Fruit fly (Drosophila melanogaster) whole organism, embryonic: Measurements from ENCODE around the gene CG10581.

Experiments
- B-H1 ChIP-seq: fragments of 200-800 bp; sonication (Bioruptor generic); IDR thresholded peaks from 3 replicates; pipeline ENCODE4 v1.3.6; 2022; ENCODE audit warnings: missing biosample characterization, missing genetic modification characterization
- CG10209 ChIP-seq: fragments of 200-800 bp; sonication (Bioruptor generic); optimal IDR thresholded peaks from 3 replicates; lab custom pipeline; 2017; ENCODE audit warnings: missing biosample characterization, mild to moderate bottlenecking, missing genetic modification characterization, missing genetic modification reagents
- CG10979 ChIP-seq: fragments of 200-800 bp; sonication (Bioruptor generic); optimal IDR thresholded peaks from 2 replicates; lab custom pipeline; 2018; ENCODE audit warnings: missing biosample characterization, mild to moderate bottlenecking, missing genetic modification characterization, moderate library complexity
- CG12071 ChIP-seq: fragments of 200-800 bp; sonication (Bioruptor generic); optimal IDR thresholded peaks from 3 replicates; lab custom pipeline; 2018; ENCODE audit warnings: missing biosample characterization, mild to moderate bottlenecking, missing genetic modification characterization
- CG12155 ChIP-seq: fragments of 200-800 bp; sonication (Bioruptor generic); optimal IDR thresholded peaks from 3 replicates; lab custom pipeline; 2016; ENCODE audit warnings: missing biosample characterization, missing genetic modification characterization
- CG12299 ChIP-seq: fragments of 200-800 bp; sonication (Bioruptor generic); optimal IDR thresholded peaks from 2 replicates; lab custom pipeline; 2018; ENCODE audit warnings: missing biosample characterization, mild to moderate bottlenecking, missing genetic modification characterization
- CG13296 ChIP-seq: fragments of 200-800 bp; sonication (Bioruptor generic); optimal IDR thresholded peaks from 3 replicates; lab custom pipeline; 2018; ENCODE audit warnings: missing biosample characterization, mild to moderate bottlenecking, missing genetic modification characterization
- CG13424 ChIP-seq: fragments of 200-800 bp; sonication (Bioruptor generic); optimal IDR thresholded peaks from 2 replicates; lab custom pipeline; 2019; ENCODE audit warnings: missing biosample characterization, mild to moderate bottlenecking, missing genetic modification characterization, moderate library complexity
- CG15514 ChIP-seq: fragments of 200-800 bp; sonication (Bioruptor generic); optimal IDR thresholded peaks from 3 replicates; lab custom pipeline; 2017; ENCODE audit warnings: missing biosample characterization, missing genetic modification characterization, mild to moderate bottlenecking, moderate library complexity, missing genetic modification reagents
- CG17612 ChIP-seq: fragments of 200-800 bp; sonication (Bioruptor generic); IDR thresholded peaks from 2 replicates; pipeline ENCODE4 v1.3.6; 2022; ENCODE audit warnings: missing biosample characterization, missing genetic modification characterization
- CG34376 ChIP-seq: fragments of 200-800 bp; sonication (Bioruptor generic); optimal IDR thresholded peaks from 2 replicates; lab custom pipeline; 2018; ENCODE audit warnings: missing biosample characterization, mild to moderate bottlenecking, missing genetic modification characterization
- CG3838 ChIP-seq: fragments of 200-800 bp; sonication (Bioruptor generic); optimal IDR thresholded peaks from 3 replicates; lab custom pipeline; 2016; ENCODE audit warnings: missing biosample characterization, missing genetic modification characterization
- CG42726 ChIP-seq: fragments of 200-800 bp; sonication (Bioruptor generic); IDR thresholded peaks from 2 replicates; pipeline ENCODE4 v1.3.6; 2022; ENCODE audit warnings: missing biosample characterization, missing genetic modification characterization; ENCODE audit not compliant: partially characterized antibody
- CG4404 ChIP-seq: fragments of 200-800 bp; sonication (Bioruptor generic); IDR thresholded peaks from 2 replicates; pipeline ENCODE4 v1.3.6; 2022; ENCODE audit warnings: missing biosample characterization, missing genetic modification characterization
- CG4730 ChIP-seq: fragments of 200-800 bp; sonication (Bioruptor generic); IDR thresholded peaks from 2 replicates; pipeline ENCODE4 v1.3.6; 2022; ENCODE audit warnings: missing biosample characterization, missing genetic modification characterization
- CG9437 ChIP-seq: fragments of 200-800 bp; sonication (Bioruptor generic); optimal IDR thresholded peaks from 2 replicates; lab custom pipeline; 2018; ENCODE audit warnings: missing biosample characterization, mild to moderate bottlenecking, missing genetic modification characterization
- Camta ChIP-seq: fragments of 200-800 bp; sonication (Bioruptor generic); optimal IDR thresholded peaks from 2 replicates; lab custom pipeline; 2016; ENCODE audit warnings: missing biosample characterization, missing genetic modification characterization
- CkIIα-i1 ChIP-seq: fragments of 200-800 bp; sonication (Bioruptor generic); IDR thresholded peaks from 2 replicates; pipeline ENCODE4 v1.3.6; 2022; ENCODE audit warnings: missing biosample characterization, missing genetic modification characterization
- CoRest ChIP-seq: fragments of 200-800 bp; sonication (Bioruptor generic); optimal IDR thresholded peaks from 3 replicates; lab custom pipeline; 2018; ENCODE audit warnings: missing biosample characterization, mild to moderate bottlenecking, missing genetic modification characterization, moderate library complexity
- Dad ChIP-seq: fragments of 200-800 bp; sonication (Bioruptor generic); optimal IDR thresholded peaks from 3 replicates; lab custom pipeline; 2016; ENCODE audit warnings: missing biosample characterization, missing genetic modification characterization
- H15 ChIP-seq: fragments of 200-800 bp; sonication (Bioruptor generic); IDR thresholded peaks from 3 replicates; pipeline ENCODE4 v1.3.6; 2022; ENCODE audit warnings: missing biosample characterization, missing genetic modification characterization
- HHEX ChIP-seq: fragments of 200-800 bp; sonication (Bioruptor generic); optimal IDR thresholded peaks from 3 replicates; lab custom pipeline; 2017; ENCODE audit warnings: missing biosample characterization, mild to moderate bottlenecking, missing genetic modification characterization, missing genetic modification reagents
- Jarid2 ChIP-seq: fragments of 200-800 bp; sonication (Bioruptor generic); optimal IDR thresholded peaks from 3 replicates; lab custom pipeline; 2017; ENCODE audit warnings: mild to moderate bottlenecking, missing biosample characterization, missing genetic modification reagents, missing genetic modification characterization
- NC2α ChIP-seq: fragments of 200-800 bp; sonication (Bioruptor generic); optimal IDR thresholded peaks from 2 replicates; lab custom pipeline; 2016; ENCODE audit warnings: missing biosample characterization, missing genetic modification characterization
- PHDP ChIP-seq: fragments of 200-800 bp; sonication (Bioruptor generic); optimal IDR thresholded peaks from 3 replicates; lab custom pipeline; 2018; ENCODE audit warnings: missing biosample characterization, mild to moderate bottlenecking, missing genetic modification characterization, moderate library complexity
- Pdp1 ChIP-seq, 2 experiments: fragments of 200-800 bp; sonication (Bioruptor generic); optimal IDR thresholded peaks; 3 replicates each; lab custom pipeline; 2016; ENCODE audit warnings: missing biosample characterization in 2 of 2, missing genetic modification characterization in 2 of 2, mild to moderate bottlenecking in 1 of 2, moderate library complexity in 1 of 2
- Sin3A ChIP-seq: fragments of >200 bp; optimal IDR thresholded peaks from 2 replicates; lab custom pipeline; 2018
- ase ChIP-seq: fragments of 200-800 bp; sonication (Bioruptor generic); IDR thresholded peaks from 3 replicates; pipeline ENCODE4 v1.3.6; 2022; ENCODE audit warnings: missing biosample characterization, missing genetic modification characterization
- cad ChIP-seq: fragments of >200 bp; optimal IDR thresholded peaks from 2 replicates; lab custom pipeline; 2017; ENCODE audit warnings: missing biosample characterization, missing genetic modification characterization
- chm ChIP-seq: fragments of 200-800 bp; sonication (Bioruptor generic); IDR thresholded peaks from 2 replicates; pipeline ENCODE4 v1.3.6; 2022; ENCODE audit warnings: missing biosample characterization, missing genetic modification characterization
- crc ChIP-seq: fragments of 200-800 bp; sonication (Bioruptor generic); optimal IDR thresholded peaks from 2 replicates; lab custom pipeline; 2016; ENCODE audit warnings: missing biosample characterization, missing genetic modification characterization
- crol ChIP-seq: fragments of 200-800 bp; sonication (Bioruptor generic); IDR thresholded peaks from 2 replicates; pipeline ENCODE4 v1.3.6; 2022; ENCODE audit warnings: missing biosample characterization, missing genetic modification characterization
- crp ChIP-seq, 2 experiments: fragments of 200-800 bp; sonication (Bioruptor generic); optimal IDR thresholded peaks; 2 replicates in 1 of 2; 3 replicates in 1 of 2; lab custom pipeline; 2017; ENCODE audit warnings: missing biosample characterization in 2 of 2, missing genetic modification characterization in 2 of 2, mild to moderate bottlenecking in 1 of 2, moderate library complexity in 1 of 2
- danr ChIP-seq: fragments of 200-800 bp; sonication (Bioruptor generic); IDR thresholded peaks from 2 replicates; pipeline ENCODE4 v1.3.6; 2022; ENCODE audit warnings: missing biosample characterization, missing genetic modification characterization
- emc ChIP-seq: fragments of 200-800 bp; sonication (Bioruptor generic); optimal IDR thresholded peaks from 2 replicates; lab custom pipeline; 2016; ENCODE audit warnings: missing biosample characterization, missing genetic modification characterization
- fd102C ChIP-seq: fragments of 200-800 bp; sonication (Bioruptor generic); optimal IDR thresholded peaks from 2 replicates; lab custom pipeline; 2018; ENCODE audit warnings: missing biosample characterization, mild to moderate bottlenecking, missing genetic modification characterization, moderate library complexity
- fd64A ChIP-seq: fragments of 200-800 bp; sonication (Bioruptor generic); optimal IDR thresholded peaks from 3 replicates; lab custom pipeline; 2018; ENCODE audit warnings: missing biosample characterization, mild to moderate bottlenecking, missing genetic modification characterization
- gcm ChIP-seq: fragments of 200-800 bp; sonication (Bioruptor generic); optimal IDR thresholded peaks from 2 replicates; lab custom pipeline; 2019; ENCODE audit warnings: missing biosample characterization, mild to moderate bottlenecking, missing genetic modification characterization, moderate library complexity
- grau ChIP-seq: fragments of 200-800 bp; optimal IDR thresholded peaks from 3 replicates; lab custom pipeline; 2019; ENCODE audit warnings: missing biosample characterization, mild to moderate bottlenecking, missing genetic modification characterization, moderate library complexity
- klu ChIP-seq: fragments of 200-800 bp; sonication (Bioruptor generic); IDR thresholded peaks from 2 replicates; pipeline ENCODE4 v1.3.6; 2022; ENCODE audit warnings: missing biosample characterization, missing genetic modification characterization
- oc ChIP-seq: fragments of 200-800 bp; sonication (Bioruptor generic); optimal IDR thresholded peaks from 2 replicates; lab custom pipeline; 2018; ENCODE audit warnings: missing biosample characterization, mild to moderate bottlenecking, missing genetic modification characterization, moderate library complexity
- pan ChIP-seq, 4 experiments: fragments of >200 bp in 3 of 4; fragments of 200-800 bp in 1 of 4; sonication (Bioruptor generic) in 1 of 4; optimal IDR thresholded peaks in 3 of 4; IDR thresholded peaks in 1 of 4; 2 replicates each; pipeline versions ENCODE4 v1.3.6 to Lab custom; 2017 to 2022; ENCODE audit warnings: missing biosample characterization in 2 of 4, missing genetic modification characterization in 2 of 4, mixed read lengths in 1 of 4
- psq ChIP-seq: fragments of 200-800 bp; sonication (Bioruptor generic); optimal IDR thresholded peaks from 2 replicates; lab custom pipeline; 2017; ENCODE audit warnings: missing biosample characterization, missing genetic modification characterization
- schlank ChIP-seq: fragments of 200-800 bp; sonication (Bioruptor generic); optimal IDR thresholded peaks from 2 replicates; lab custom pipeline; 2018; ENCODE audit warnings: missing biosample characterization, mild to moderate bottlenecking, missing genetic modification characterization
- sima ChIP-seq: fragments of 200-800 bp; sonication (Bioruptor generic); optimal IDR thresholded peaks from 2 replicates; lab custom pipeline; 2016; ENCODE audit warnings: missing biosample characterization, missing genetic modification characterization
- sqz ChIP-seq: fragments of 200-800 bp; sonication (Bioruptor generic); optimal IDR thresholded peaks from 3 replicates; lab custom pipeline; 2018; ENCODE audit warnings: missing biosample characterization, mild to moderate bottlenecking, missing genetic modification characterization
- ssp ChIP-seq: fragments of 200-800 bp; sonication (Bioruptor generic); IDR thresholded peaks from 2 replicates; pipeline ENCODE4 v1.3.6; 2022; ENCODE audit warnings: missing biosample characterization, missing genetic modification characterization
- tll ChIP-seq, 2 experiments: fragments of 200-800 bp in 1 of 2; fragments of >200 bp in 1 of 2; sonication (Bioruptor generic) in 1 of 2; optimal IDR thresholded peaks; 2 replicates each; lab custom pipeline; 2017 to 2019; ENCODE audit warnings: missing biosample characterization in 2 of 2, missing genetic modification characterization in 2 of 2, mild to moderate bottlenecking in 1 of 2, moderate library complexity in 1 of 2

Gene CG10581

dm6 chr3L:21007364-21008254 is 26.4 kb downstream of the CG10581 start (continued):
- TF ChIP-seq CG13424 (tag; lab: Kevin White, UChicago) (peak; percentile 12), CkIIα-i1 (no peak), CG12071 (no peak), fd102C (peak; percentile 94), CG17612 (GFP tag; lab: Robert Waterston, UW) (no peak), Dad (peak; percentile 2), CG34376 (GFP tag; lab: Kevin White, UChicago) (no peak), Pdp1 (GFP tag; optimal IDR thresholded peaks at IDR 0.05; lab: Kevin White, UChicago) (peak in 1 of 2 experiments; percentile 87), ase (GFP tag; lab: Robert Waterston, UW) (no peak), CG12155 (GFP tag; lab: Kevin White, UChicago) (no peak), CG10209 (GFP tag; lab: Kevin White, UChicago) (peak; percentile 61), crol (GFP tag; lab: Robert Waterston, UW) (peak; percentile 27; the same call in 1 of the 2 replicates), sqz (GFP tag; lab: Kevin White, UChicago) (peak; percentile 82), pan (optimal IDR thresholded peaks at IDR 0.05; lab: Kevin White, UChicago) (no peak), pan (GFP tag; optimal IDR thresholded peaks at IDR 0.05 in 1 of 2, IDR thresholded peaks at IDR 0.05 in 1 of 2) (no peak), gcm (GFP tag; lab: Kevin White, UChicago) (no peak), H15 (GFP tag; lab: Robert Waterston, UW) (no peak), NC2α (GFP tag; lab: Kevin White, UChicago) (peak; percentile 11), CG3838 (GFP tag; lab: Kevin White, UChicago) (no peak), fd64A (GFP tag; lab: Kevin White, UChicago) (peak; percentile 65), emc (GFP tag; lab: Kevin White, UChicago) (no peak), CG4404 (GFP tag; lab: Robert Waterston, UW) (no peak), danr (no peak), CG9437 (GFP tag; lab: Kevin White, UChicago) (no peak), crp (GFP tag; optimal IDR thresholded peaks at IDR 0.05; lab: Kevin White, UChicago) (no peak), PHDP (tag; lab: Kevin White, UChicago) (no peak), CG10979 (tag; lab: Kevin White, UChicago) (peak; percentile 30), CG15514 (GFP tag; lab: Kevin White, UChicago) (no peak), psq (peak; percentile 94), grau (no peak), oc (tag; lab: Kevin White, UChicago) (peak; percentile 72), ssp (no peak), sima (GFP tag; lab: Kevin White, UChicago) (no peak), CG4730 (no peak), CG13296 (no peak), crc (GFP tag; lab: Kevin White, UChicago) (no peak), cad (no peak), CoRest (tag; lab: Kevin White, UChicago) (no peak), Camta (peak; percentile 19), CG12299 (tag; lab: Kevin White, UChicago) (no peak), schlank (no peak), klu (GFP tag; lab: Robert Waterston, UW) (no peak), CG42726 (GFP tag; lab: Robert Waterston, UW) (no peak), Jarid2 (GFP tag; lab: Kevin White, UChicago) (no peak), B-H1 (GFP tag; lab: Robert Waterston, UW) (no peak), tll (GFP tag; optimal IDR thresholded peaks at IDR 0.05; lab: Kevin White, UChicago) (peak in 1 of 2 experiments; percentile 57), Sin3A (lab: Kevin White, UChicago) (no peak), HHEX (no peak), chm (GFP tag; lab: Robert Waterston, UW) (peak; percentile 44; the same call in 1 of the 2 replicates)
